Fruit fly (Drosophila melanogaster) whole organism, pupa: Measurements from ENCODE around the gene osi.

Source experiments
- CG10348 ChIP-seq: fragments of 200-800 bp; sonication (Bioruptor generic); IDR thresholded peaks from 2 replicates; pipeline ENCODE4 v1.3.6; 2022; ENCODE audit warnings: missing biosample characterization, missing genetic modification characterization
- CG12605 ChIP-seq: fragments of 200-800 bp; sonication (Bioruptor generic); IDR thresholded peaks from 2 replicates; pipeline ENCODE4 v1.3.6; 2022; ENCODE audit warnings: missing biosample characterization, missing genetic modification characterization
- CG13204 ChIP-seq: fragments of 200-800 bp; sonication (Bioruptor generic); optimal IDR thresholded peaks from 2 replicates; lab custom pipeline; 2018; ENCODE audit warnings: missing biosample characterization, mild to moderate bottlenecking, missing genetic modification characterization, moderate library complexity
- CG14655 ChIP-seq: fragments of 200-800 bp; sonication (Bioruptor generic); optimal IDR thresholded peaks from 3 replicates; lab custom pipeline; 2017; ENCODE audit warnings: mild to moderate bottlenecking, missing biosample characterization, missing genetic modification reagents, missing genetic modification characterization
- CG15710 ChIP-seq: fragments of 200-800 bp; sonication (Bioruptor generic); optimal IDR thresholded peaks from 2 replicates; lab custom pipeline; 2018; ENCODE audit warnings: missing biosample characterization, mild to moderate bottlenecking, missing genetic modification characterization, moderate library complexity
- CG17806 ChIP-seq: fragments of 200-800 bp; sonication (Bioruptor generic); optimal IDR thresholded peaks from 2 replicates; lab custom pipeline; 2018; ENCODE audit warnings: missing biosample characterization, mild to moderate bottlenecking, missing genetic modification characterization, moderate library complexity
- CG32121 ChIP-seq: fragments of 200-800 bp; sonication (Bioruptor generic); IDR thresholded peaks from 2 replicates; pipeline ENCODE4 v1.3.6; 2022; ENCODE audit warnings: missing biosample characterization, missing genetic modification characterization
- CG34367 ChIP-seq: fragments of 200-800 bp; sonication (Bioruptor generic); optimal IDR thresholded peaks from 2 replicates; lab custom pipeline; 2018; ENCODE audit warnings: missing biosample characterization, mild to moderate bottlenecking, missing genetic modification characterization
- CG4496 ChIP-seq: fragments of 200-800 bp; sonication (Bioruptor generic); IDR thresholded peaks from 3 replicates; pipeline ENCODE4 v1.3.6; 2022; ENCODE audit warnings: missing biosample characterization, missing genetic modification characterization
- CG8159 ChIP-seq: fragments of 200-800 bp; sonication (Bioruptor generic); optimal IDR thresholded peaks from 3 replicates; lab custom pipeline; 2018; ENCODE audit warnings: missing biosample characterization, mild to moderate bottlenecking, missing genetic modification characterization, moderate library complexity
- CG8301 ChIP-seq: fragments of 200-800 bp; sonication (Bioruptor generic); optimal IDR thresholded peaks from 2 replicates; lab custom pipeline; 2018; ENCODE audit warnings: missing biosample characterization, mild to moderate bottlenecking, missing genetic modification characterization
- CG9948 ChIP-seq: fragments of 200-800 bp; sonication (Bioruptor generic); optimal IDR thresholded peaks from 2 replicates; lab custom pipeline; 2018; ENCODE audit warnings: missing biosample characterization, mild to moderate bottlenecking, missing genetic modification characterization, moderate library complexity
- D1 ChIP-seq: fragments of 200-800 bp; sonication (Bioruptor generic); optimal IDR thresholded peaks from 2 replicates; lab custom pipeline; 2018; ENCODE audit warnings: missing biosample characterization, mild to moderate bottlenecking, missing genetic modification characterization, moderate library complexity
- EcR ChIP-seq: fragments of 200-800 bp; sonication (Bioruptor generic); optimal IDR thresholded peaks from 3 replicates; lab custom pipeline; 2019; ENCODE audit warnings: missing biosample characterization, missing genetic modification characterization, mild to moderate bottlenecking, moderate library complexity, missing genetic modification reagents
- Ets98B ChIP-seq: fragments of 200-800 bp; sonication (Bioruptor generic); IDR thresholded peaks from 2 replicates; pipeline ENCODE4 v1.3.6; 2022; ENCODE audit warnings: missing biosample characterization, missing genetic modification characterization
- Pif1A ChIP-seq: fragments of 200-800 bp; sonication (Bioruptor generic); optimal IDR thresholded peaks from 3 replicates; lab custom pipeline; 2016; ENCODE audit warnings: missing biosample characterization, missing genetic modification characterization
- Pif1B ChIP-seq: fragments of 200-800 bp; sonication (Bioruptor generic); optimal IDR thresholded peaks from 3 replicates; lab custom pipeline; 2016; ENCODE audit warnings: missing biosample characterization, missing genetic modification characterization
- Snoo ChIP-seq: fragments of 200-800 bp; sonication (Bioruptor generic); optimal IDR thresholded peaks from 3 replicates; lab custom pipeline; 2017; ENCODE audit warnings: missing biosample characterization, mild to moderate bottlenecking, missing genetic modification characterization, inconsistent platforms
- fd96Ca ChIP-seq: fragments of 200-800 bp; sonication (Bioruptor generic); IDR thresholded peaks from 3 replicates; pipeline ENCODE4 v1.3.6; 2022; ENCODE audit warnings: missing biosample characterization, missing genetic modification characterization
- gl ChIP-seq: fragments of 200-800 bp; sonication (Bioruptor generic); optimal IDR thresholded peaks from 2 replicates; lab custom pipeline; 2018; ENCODE audit warnings: missing biosample characterization, mild to moderate bottlenecking, missing genetic modification characterization
- rn ChIP-seq: fragments of 200-800 bp; sonication (Bioruptor generic); IDR thresholded peaks from 2 replicates; pipeline ENCODE4 v1.3.6; 2022; ENCODE audit warnings: missing biosample characterization, missing genetic modification characterization

Gene osi

DNA sequence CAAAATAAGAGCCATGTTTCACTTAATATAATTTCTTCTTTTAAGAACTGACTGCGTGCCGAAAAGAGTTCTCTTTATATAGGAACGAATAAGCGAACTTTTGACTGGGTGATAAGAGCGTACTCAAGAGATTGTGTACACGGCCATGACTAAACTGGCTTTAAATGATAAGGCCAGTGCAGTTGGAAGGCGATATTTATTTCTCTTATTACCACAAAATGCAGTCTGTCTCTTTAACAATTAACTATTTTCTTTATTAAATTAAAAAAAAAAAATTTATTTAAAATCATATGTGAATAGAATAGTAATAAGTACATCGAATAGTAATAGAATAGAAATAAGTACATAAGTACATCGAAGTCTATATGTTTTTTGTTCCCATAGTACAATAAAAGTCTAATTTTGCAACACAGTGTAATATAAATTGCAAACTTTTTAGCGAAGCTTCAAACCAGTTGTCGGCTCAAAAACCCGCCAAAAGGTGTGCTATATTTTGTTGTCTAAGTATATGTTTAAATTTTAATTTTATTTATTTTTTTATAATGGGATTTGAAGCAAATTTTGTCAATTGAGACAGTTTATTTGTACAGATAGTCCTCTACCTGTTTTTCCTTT, 35.3 kb downstream of the osi start, which contains the start of gene CG31810:
Gene CG31810, minus strand, starts transcription at position 51 of the 615 bp plus-strand sequence.
- TF ChIP-seq D1: peak; percentile 55
- no peak for TF ChIP-seq CG10348
- 0 out of 2 replicates have a peak, but pooled peaks have one; percentile 17 for TF ChIP-seq CG32121 (GFP tag; lab: Robert Waterston, UW)
- no peak for TF ChIP-seq rn
- TF ChIP-seq CG13204 (GFP tag; lab: Kevin White, UChicago): no peak
- no peak for TF ChIP-seq CG17806 (tag; lab: Kevin White, UChicago)
- TF ChIP-seq CG8301 (tag; lab: Kevin White, UChicago): no peak

DNA sequence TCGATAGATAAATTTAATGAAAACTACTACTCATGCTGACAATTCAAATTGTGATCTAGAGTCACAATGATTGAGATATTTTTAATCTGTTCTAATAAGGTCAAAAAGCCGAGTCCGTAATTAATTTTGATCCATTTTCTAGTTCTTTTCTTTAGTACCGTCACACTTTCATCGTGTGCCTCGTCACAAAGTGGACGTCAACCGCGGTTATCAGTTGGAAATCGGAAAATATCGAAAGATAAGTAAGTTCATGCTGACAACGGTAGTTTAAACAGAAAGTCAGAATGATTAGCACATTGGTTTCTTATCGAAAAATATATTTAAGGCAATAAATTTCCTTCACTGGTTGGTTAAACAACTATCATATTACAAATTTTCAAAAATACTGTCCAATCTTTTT, 37.3 kb downstream of the osi start:
- TF ChIP-seq Pif1A (GFP tag; lab: Kevin White, UChicago) (no peak), CG34367 (no peak), D1 (no peak), CG8159 (tag; lab: Kevin White, UChicago) (no peak), Snoo (tag; lab: Kevin White, UChicago) (no peak), CG9948 (no peak), CG14655 (GFP tag; lab: Kevin White, UChicago) (no peak), CG17806 (tag; lab: Kevin White, UChicago) (no peak), CG15710 (tag; lab: Kevin White, UChicago) (no peak), CG32121 (GFP tag; lab: Robert Waterston, UW) (no peak), rn (no peak), CG12605 (GFP tag; lab: Robert Waterston, UW) (no peak), fd96Ca (GFP tag; lab: Robert Waterston, UW) (no peak), gl (tag; lab: Kevin White, UChicago) (no peak), Ets98B (GFP tag; lab: Robert Waterston, UW) (no peak), EcR (GFP tag; lab: Kevin White, UChicago) (no peak)

DNA sequence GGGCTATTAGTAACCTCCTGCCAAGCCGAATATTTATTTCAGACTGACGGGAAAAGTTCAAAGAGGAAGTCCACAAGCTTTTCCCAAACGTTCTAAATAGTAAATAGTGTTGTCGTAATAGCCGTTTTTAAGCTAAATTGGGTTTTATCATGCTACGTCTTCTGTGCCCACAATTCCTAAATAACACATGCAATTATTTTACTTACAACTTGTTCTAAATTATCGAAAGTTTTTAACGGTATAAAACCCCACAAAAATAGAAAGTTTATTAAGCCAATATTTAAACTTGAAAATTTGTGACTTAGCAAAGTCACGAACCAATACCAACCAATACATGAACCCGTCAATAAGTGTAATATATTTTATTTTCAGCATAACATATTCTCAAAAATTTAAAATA, 39.1 kb downstream of the osi start, which contains the start of gene CG13284:
Gene CG13284, minus strand, starts transcription at position 47 of the 400 bp plus-strand sequence.
- TF ChIP-seq D1 (no peak), CG34367 (no peak), CG32121 (GFP tag; lab: Robert Waterston, UW) (no peak), gl (tag; lab: Kevin White, UChicago) (no peak), CG14655 (GFP tag; lab: Kevin White, UChicago) (no peak), Snoo (tag; lab: Kevin White, UChicago) (no peak), CG4496 (GFP tag; lab: Robert Waterston, UW) (no peak), CG13204 (GFP tag; lab: Kevin White, UChicago) (no peak), rn (no peak), Ets98B (GFP tag; lab: Robert Waterston, UW) (no peak), CG8301 (tag; lab: Kevin White, UChicago) (no peak), CG8159 (tag; lab: Kevin White, UChicago) (no peak), Pif1B (GFP tag; lab: Kevin White, UChicago) (no peak), Pif1A (GFP tag; lab: Kevin White, UChicago) (no peak), CG10348 (no peak), CG15710 (tag; lab: Kevin White, UChicago) (no peak), EcR (GFP tag; lab: Kevin White, UChicago) (no peak), CG17806 (tag; lab: Kevin White, UChicago) (no peak), CG12605 (GFP tag; lab: Robert Waterston, UW) (no peak), CG9948 (no peak)

DNA sequence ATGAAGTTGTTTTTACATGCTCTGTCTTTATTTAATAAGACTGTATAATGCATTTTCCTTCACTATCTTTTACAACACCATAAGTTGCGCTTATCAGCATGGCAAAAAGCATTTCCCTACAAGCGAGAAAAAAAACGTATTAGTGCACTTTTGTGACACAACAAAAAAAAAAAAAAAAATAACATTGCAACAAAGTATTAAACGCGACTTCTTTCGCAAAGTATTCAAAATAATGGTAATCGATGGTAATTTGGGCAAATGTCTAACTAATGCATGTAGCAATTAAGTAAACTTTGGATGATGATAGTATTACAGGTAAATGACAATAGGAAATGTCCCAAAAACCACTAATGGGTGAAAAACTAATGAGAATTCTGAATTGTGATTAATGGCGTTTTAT, 39.8 kb downstream of the osi start:
- TF ChIP-seq CG15710 (tag; lab: Kevin White, UChicago) (no peak), gl (tag; lab: Kevin White, UChicago) (no peak), CG34367 (no peak), Ets98B (GFP tag; lab: Robert Waterston, UW) (no peak), CG10348 (no peak), fd96Ca (GFP tag; lab: Robert Waterston, UW) (no peak), CG9948 (no peak), CG13204 (GFP tag; lab: Kevin White, UChicago) (no peak), CG4496 (GFP tag; lab: Robert Waterston, UW) (no peak), EcR (GFP tag; lab: Kevin White, UChicago) (no peak)

DNA sequence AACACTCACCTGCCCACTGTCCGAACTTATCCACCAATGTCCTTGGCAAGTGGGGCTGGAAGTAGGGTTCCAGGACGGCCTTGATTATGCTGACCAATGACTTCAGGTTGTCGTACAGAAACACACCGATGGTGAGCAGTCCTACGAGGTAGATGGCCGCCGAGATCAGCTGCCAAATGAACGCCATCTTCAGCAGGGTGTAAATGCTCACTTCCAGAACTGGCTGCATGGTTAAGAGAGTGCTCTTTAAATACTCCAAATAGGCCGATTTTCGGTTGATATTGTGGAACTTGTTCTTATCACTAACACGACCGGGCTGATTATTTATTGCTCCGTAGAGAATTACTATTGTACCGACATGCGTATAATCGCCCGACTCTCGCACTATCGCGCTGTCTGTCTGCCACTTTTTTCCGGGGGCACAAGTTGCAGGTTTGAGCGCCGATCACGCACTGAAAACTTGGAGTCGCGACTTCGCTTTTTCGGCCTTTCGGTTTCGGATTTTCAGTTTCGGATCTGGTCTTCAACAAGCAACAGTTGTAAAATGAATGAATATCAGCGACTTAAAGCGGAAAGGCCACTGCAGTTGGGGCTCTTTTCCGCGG, 40.9 kb downstream of the osi start:
- TF ChIP-seq EcR (GFP tag; lab: Kevin White, UChicago) (peak; percentile 61), CG15710 (tag; lab: Kevin White, UChicago) (no peak)
- TF ChIP-seq, all 21 proteins: peak for 1

DNA sequence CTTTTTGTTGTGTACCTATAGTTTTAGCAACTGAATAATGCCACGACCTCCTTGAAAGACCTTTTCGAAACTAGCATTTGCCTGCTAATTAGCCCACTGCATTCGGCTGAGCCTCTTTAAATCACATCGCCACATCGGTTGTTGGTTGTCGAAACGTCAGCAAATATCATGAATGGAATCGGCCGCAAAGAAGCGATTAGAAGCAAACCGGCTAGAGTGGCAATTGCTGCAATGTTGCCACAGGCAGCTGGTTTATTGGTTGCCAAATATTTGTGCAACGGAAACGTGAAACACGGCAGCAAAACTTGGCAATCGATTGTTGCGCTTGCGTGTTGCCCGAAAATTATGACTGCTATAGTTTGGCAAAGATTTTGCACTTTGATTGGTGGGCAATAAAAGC, 42.6 kb downstream of the osi start:
- TF ChIP-seq fd96Ca (GFP tag; lab: Robert Waterston, UW) (no peak), Snoo (tag; lab: Kevin White, UChicago) (no peak), gl (tag; lab: Kevin White, UChicago) (no peak), EcR (GFP tag; lab: Kevin White, UChicago) (no peak), CG8159 (tag; lab: Kevin White, UChicago) (no peak), CG15710 (tag; lab: Kevin White, UChicago) (no peak), Pif1A (GFP tag; lab: Kevin White, UChicago) (no peak), CG34367 (no peak), D1 (no peak), CG10348 (no peak), rn (no peak), CG17806 (tag; lab: Kevin White, UChicago) (no peak), CG12605 (GFP tag; lab: Robert Waterston, UW) (no peak), CG14655 (GFP tag; lab: Kevin White, UChicago) (no peak), CG4496 (GFP tag; lab: Robert Waterston, UW) (no peak), CG8301 (tag; lab: Kevin White, UChicago) (no peak), CG32121 (GFP tag; lab: Robert Waterston, UW) (no peak), CG9948 (no peak)
